Worm (Caenorhabditis elegans): ENCODE results near the gene ekl-5.

The ekl-5 gene

ce11 chrX:13903769-13904168 is 13.2 kb downstream of the ekl-5 start:
- no peak for TF ChIP-seq elt-2 (tag; optimal IDR thresholded peaks at IDR 0.05)
- no peak for TF ChIP-seq lin-11 (tag; optimal IDR thresholded peaks at IDR 0.05)
- TF ChIP-seq sox-2 (GFP tag; IDR thresholded peaks at IDR 0.05), result no peak
- TF ChIP-seq K02D7.2 (tag; optimal IDR thresholded peaks at IDR 0.05), result no peak
- TF ChIP-seq dve-1 (tag; optimal IDR thresholded peaks at IDR 0.05), result no peak
- TF ChIP-seq sox-4 (tag; optimal IDR thresholded peaks at IDR 0.05), result no peak
- TF ChIP-seq syd-9 (tag; optimal IDR thresholded peaks at IDR 0.05), result no peak
- no peak for TF ChIP-seq zip-5 (tag; optimal IDR thresholded peaks at IDR 0.05)
- no peak for TF ChIP-seq ceh-14 (tag; optimal IDR thresholded peaks at IDR 0.05)
- TF ChIP-seq T23F11.4 (GFP tag; optimal IDR thresholded peaks at IDR 0.05), result no peak
- no peak for TF ChIP-seq C08G9.2 (tag; optimal IDR thresholded peaks at IDR 0.05)
- no peak for TF ChIP-seq lim-6 (tag; optimal IDR thresholded peaks at IDR 0.05)
- no peak for TF ChIP-seq ttx-3 (tag; optimal IDR thresholded peaks at IDR 0.05)
- TF ChIP-seq ceh-34 (tag; optimal IDR thresholded peaks at IDR 0.05), result no peak
- TF ChIP-seq ceh-24 (tag; optimal IDR thresholded peaks at IDR 0.05), result no peak
- no peak for TF ChIP-seq ceh-6 (GFP tag; optimal IDR thresholded peaks at IDR 0.05)

- TF ChIP-seq madf-2 (tag; optimal IDR thresholded peaks at IDR 0.05) (no peak), ceh-24 (tag; optimal IDR thresholded peaks at IDR 0.05) (no peak), Y22D7AL.16 (tag; optimal IDR thresholded peaks at IDR 0.05) (no peak), T23F11.4 (GFP tag; optimal IDR thresholded peaks at IDR 0.05) (no peak), zip-5 (tag; optimal IDR thresholded peaks at IDR 0.05) (no peak), ceh-9 (tag; optimal IDR thresholded peaks at IDR 0.05) (no peak), odd-2 (tag; optimal IDR thresholded peaks at IDR 0.05) (no peak), lim-6 (tag; optimal IDR thresholded peaks at IDR 0.05) (no peak), fax-1 (tag; optimal IDR thresholded peaks at IDR 0.05) (no peak), npax-4 (tag; optimal IDR thresholded peaks at IDR 0.05) (no peak), nhr-11 (tag; optimal IDR thresholded peaks at IDR 0.05) (no peak), K09A11.1 (tag; optimal IDR thresholded peaks at IDR 0.05; ENCODE audit: insufficient read depth) (no peak), ama-1 (optimal IDR thresholded peaks at IDR 0.05) (no peak), pqm-1 (tag; optimal IDR thresholded peaks at IDR 0.05) (no peak), unc-55 (GFP tag; optimal IDR thresholded peaks at IDR 0.05) (no peak), hlh-8 (tag; optimal IDR thresholded peaks at IDR 0.05) (no peak)
These were observed 13.6 kb downstream of the ekl-5 start, which contains the start of gene sra-39 for ce11 chrX:13903328-13903727. Gene sra-39 (minus strand): TSS chrX:13903428.

ce11 chrX:13900047-13900446 is 16.9 kb downstream of the ekl-5 start, which contains the start of gene sra-38:
Gene sra-38 (minus strand): TSS chrX:13900147.
- TF ChIP-seq ahr-1 (tag; optimal IDR thresholded peaks at IDR 0.05), result no peak
- no peak for TF ChIP-seq pag-3 (tag; optimal IDR thresholded peaks at IDR 0.05; ENCODE audit: borderline replicate concordance)
- no peak for TF ChIP-seq pat-9 (tag; optimal IDR thresholded peaks at IDR 0.05)
- TF ChIP-seq pha-4 (tag; optimal IDR thresholded peaks at IDR 0.05), result no peak
- TF ChIP-seq fkh-10 (GFP tag; optimal IDR thresholded peaks at IDR 0.05), result no peak
- no peak for TF ChIP-seq ceh-9 (tag; optimal IDR thresholded peaks at IDR 0.05)

DNA sequence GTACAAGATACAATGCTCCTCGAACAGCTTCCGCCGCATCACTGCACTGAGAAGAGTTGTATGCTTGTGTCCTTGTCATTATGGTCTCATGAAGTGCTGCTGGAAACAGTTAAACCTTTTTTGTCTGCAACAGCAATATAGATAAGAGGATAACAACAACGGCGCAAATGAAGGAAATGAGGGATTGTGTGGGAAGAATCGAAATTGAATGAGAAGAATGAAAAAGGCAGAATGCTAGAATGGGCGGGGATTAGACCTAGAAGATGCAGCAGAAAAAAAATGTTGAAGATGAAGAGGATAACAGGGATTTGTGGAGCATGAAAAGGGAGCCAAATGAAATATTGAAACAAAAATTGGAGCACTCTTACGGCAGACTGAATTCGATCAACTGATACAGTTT is 23.7 kb downstream of the ekl-5 start, which contains the start of gene sra-37:
Gene sra-37 (minus strand): TSS at position 101 of the 400 bp plus-strand sequence.
- TF ChIP-seq ceh-30 (tag; optimal IDR thresholded peaks at IDR 0.05) (no peak), ceh-2 (tag; optimal IDR thresholded peaks at IDR 0.05) (no peak), tbx-2 (tag; optimal IDR thresholded peaks at IDR 0.05) (no peak), ztf-16 (tag; optimal IDR thresholded peaks at IDR 0.05) (no peak), ceh-24 (tag; optimal IDR thresholded peaks at IDR 0.05) (no peak), ama-1 (optimal IDR thresholded peaks at IDR 0.05) (no peak), zip-5 (tag; optimal IDR thresholded peaks at IDR 0.05) (no peak), ceh-18 (tag; optimal IDR thresholded peaks at IDR 0.05) (no peak), pat-9 (tag; optimal IDR thresholded peaks at IDR 0.05) (no peak), lim-6 (tag; optimal IDR thresholded peaks at IDR 0.05) (no peak), elt-4 (tag; optimal IDR thresholded peaks at IDR 0.05) (no peak), hlh-15 (tag; optimal IDR thresholded peaks at IDR 0.05) (no peak), fkh-6 (tag; optimal IDR thresholded peaks at IDR 0.05) (no peak), ceh-31 (tag; optimal IDR thresholded peaks at IDR 0.05) (no peak)

Measured in whole organism, late embryonic.